Worm (Caenorhabditis elegans) whole organism, L4 larva: ENCODE data around the gene pho-6.

Experiments used
- F26F4.8 ChIP-seq: fragments of 200-800 bp; sonication (Bioruptor generic); conservative IDR thresholded peaks from 2 replicates; pipeline ENCODE4 v1.3.6; 2022; ENCODE audit warnings: missing genetic modification characterization, missing compliant biosample characterization
- F37D6.2 ChIP-seq: sonication (generic microtip); optimal IDR thresholded peaks from 2 replicates; lab custom pipeline; 2016; ENCODE audit warnings: mild to moderate bottlenecking, missing genetic modification characterization, missing compliant biosample characterization
- F49E8.2 ChIP-seq: sonication (generic microtip); optimal IDR thresholded peaks from 2 replicates; lab custom pipeline; 2016; ENCODE audit warnings: missing compliant biosample characterization, mild to moderate bottlenecking, missing genetic modification characterization, borderline replicate concordance
- T26A8.4 ChIP-seq: fragments of 200-800 bp; sonication (Bioruptor generic); IDR thresholded peaks from 2 replicates; pipeline ENCODE4 v1.3.6; 2022; ENCODE audit warnings: missing genetic modification characterization, missing compliant biosample characterization
- Y48G9A.11 ChIP-seq: fragments of 200-800 bp; sonication (Bioruptor generic); IDR thresholded peaks from 2 replicates; pipeline ENCODE4 v1.3.6; 2022; ENCODE audit warnings: missing genetic modification reagents, missing genetic modification characterization, missing compliant biosample characterization
- Y5F2A.4 ChIP-seq: fragments of 200-800 bp; sonication (Bioruptor generic); optimal IDR thresholded peaks from 2 replicates; lab custom pipeline; 2018; ENCODE audit warnings: mild to moderate bottlenecking, missing genetic modification characterization, missing compliant biosample characterization
- aha-1 ChIP-seq: fragments of 150-350 bp; peaks from one replicate; lab custom pipeline; 2014; ENCODE audit warnings: missing biosample characterization, missing genetic modification characterization
- ceh-28 ChIP-seq: fragments of 150-350 bp; optimal IDR thresholded peaks from 2 replicates; lab custom pipeline; 2014; ENCODE audit warnings: missing biosample characterization, missing genetic modification reagents, missing genetic modification characterization
- ceh-32 ChIP-seq: sonication (generic microtip); optimal IDR thresholded peaks from 2 replicates; lab custom pipeline; 2016; ENCODE audit warnings: mild to moderate bottlenecking, missing genetic modification characterization, missing compliant biosample characterization; ENCODE audit not compliant: poor library complexity
- ceh-44 ChIP-seq: fragments of 200-800 bp; sonication (Bioruptor generic); IDR thresholded peaks from 2 replicates; pipeline ENCODE4 v1.3.6; 2022; ENCODE audit warnings: missing genetic modification reagents, missing genetic modification characterization, missing compliant biosample characterization
- daf-16 ChIP-seq, 3 experiments: sonication (generic microtip); optimal IDR thresholded peaks; 2 replicates each; lab custom pipeline; 2016 to 2017; ENCODE audit warnings: missing genetic modification characterization in 3 of 3, missing genetic modification reagents in 3 of 3, mild to moderate bottlenecking in 2 of 3, missing compliant biosample characterization in 2 of 3, missing biosample characterization in 1 of 3, moderate library complexity in 1 of 3
- daf-8 ChIP-seq: fragments of 200-800 bp; sonication (Bioruptor generic); IDR thresholded peaks from 2 replicates; pipeline ENCODE4 v1.3.6; 2022; ENCODE audit warnings: missing genetic modification characterization, missing compliant biosample characterization
- dmd-6 ChIP-seq: fragments of 200-800 bp; sonication (Bioruptor generic); IDR thresholded peaks from 2 replicates; pipeline ENCODE4 v1.3.6; 2022; ENCODE audit warnings: missing genetic modification reagents, missing genetic modification characterization, missing compliant biosample characterization
- fos-1 ChIP-seq: fragments of 150-350 bp; optimal IDR thresholded peaks from 2 replicates; lab custom pipeline; 2014; ENCODE audit warnings: missing biosample characterization, missing genetic modification characterization
- gei-8 ChIP-seq: fragments of 200-800 bp; sonication (Bioruptor generic); optimal IDR thresholded peaks from 2 replicates; lab custom pipeline; 2018; ENCODE audit warnings: mild to moderate bottlenecking, missing genetic modification characterization, missing compliant biosample characterization
- hlh-11 ChIP-seq: fragments of 200-800 bp; sonication (Bioruptor generic); optimal IDR thresholded peaks from 2 replicates; lab custom pipeline; 2018; ENCODE audit warnings: mild to moderate bottlenecking, missing genetic modification characterization, missing compliant biosample characterization
- lin-13 ChIP-seq: fragments of 150-350 bp; optimal IDR thresholded peaks from 2 replicates; lab custom pipeline; 2014; ENCODE audit warnings: missing biosample characterization, missing genetic modification reagents, missing genetic modification characterization
- lin-39 ChIP-seq: fragments of 150-350 bp; optimal IDR thresholded peaks from 2 replicates; lab custom pipeline; 2014; ENCODE audit warnings: missing biosample characterization, missing genetic modification reagents, missing genetic modification characterization
- madf-9 ChIP-seq: fragments of 200-800 bp; sonication (Bioruptor generic); conservative IDR thresholded peaks from 2 replicates; pipeline ENCODE4 v1.3.6; 2022; ENCODE audit warnings: missing genetic modification reagents, missing genetic modification characterization, missing compliant biosample characterization
- mdl-1 ChIP-seq, 2 experiments: fragments of 150-350 bp in 1 of 2; sonication (generic microtip) in 1 of 2; optimal IDR thresholded peaks; 2 replicates each; lab custom pipeline; 2014 to 2017; ENCODE audit warnings: missing biosample characterization in 2 of 2, missing genetic modification characterization in 2 of 2
- mdt-29 ChIP-seq: fragments of 200-800 bp; sonication (Bioruptor generic); IDR thresholded peaks from 2 replicates; pipeline ENCODE4 v1.3.6; 2022; ENCODE audit warnings: missing genetic modification reagents, missing genetic modification characterization, missing compliant biosample characterization
- mes-2 ChIP-seq: sonication (generic microtip); optimal IDR thresholded peaks from 2 replicates; lab custom pipeline; 2016; ENCODE audit warnings: missing genotype, mild to moderate bottlenecking, missing genetic modification characterization, missing compliant biosample characterization; ENCODE audit not compliant: poor library complexity, severe bottlenecking
- nhr-10 ChIP-seq: fragments of 150-350 bp; optimal IDR thresholded peaks from 2 replicates; lab custom pipeline; 2014; ENCODE audit warnings: missing biosample characterization, missing genetic modification characterization
- nhr-111 ChIP-seq: fragments of 200-800 bp; sonication (Bioruptor generic); optimal IDR thresholded peaks from 2 replicates; lab custom pipeline; 2018; ENCODE audit warnings: mild to moderate bottlenecking, missing genetic modification characterization, missing compliant biosample characterization
- nhr-28 ChIP-seq: fragments of 150-350 bp; optimal IDR thresholded peaks from 2 replicates; lab custom pipeline; 2014; ENCODE audit warnings: missing biosample characterization, missing genetic modification characterization
- nhr-42 ChIP-seq: fragments of 200-800 bp; sonication (Bioruptor generic); IDR thresholded peaks from 2 replicates; pipeline ENCODE4 v1.3.6; 2022; ENCODE audit warnings: missing genetic modification characterization, missing compliant biosample characterization
- pha-4 ChIP-seq, 2 experiments: fragments of 150-350 bp in 1 of 2; fragments of 200-800 bp in 1 of 2; sonication (Bioruptor generic) in 1 of 2; IDR thresholded peaks in 1 of 2; optimal IDR thresholded peaks in 1 of 2; 2 replicates each; pipeline versions ENCODE4 v1.3.6 to Lab custom; 2014 to 2022; ENCODE audit warnings: missing genetic modification characterization in 2 of 2, missing genetic modification reagents in 2 of 2, missing biosample characterization in 1 of 2, missing compliant biosample characterization in 1 of 2
- pqm-1 ChIP-seq: sonication (generic microtip); optimal IDR thresholded peaks from 2 replicates; lab custom pipeline; 2017; ENCODE audit warnings: missing biosample characterization, missing genetic modification characterization
- saeg-2 ChIP-seq: fragments of 200-800 bp; sonication (Bioruptor generic); IDR thresholded peaks from 2 replicates; pipeline ENCODE4 v1.3.6; 2022; ENCODE audit warnings: missing genetic modification reagents, missing genetic modification characterization, missing compliant biosample characterization
- snpc-4 ChIP-seq: fragments of 150-350 bp; optimal IDR thresholded peaks from 2 replicates; lab custom pipeline; 2014; ENCODE audit warnings: missing biosample characterization, missing genetic modification characterization
- unc-39 ChIP-seq: sonication (generic microtip); optimal IDR thresholded peaks from 2 replicates; lab custom pipeline; 2017; ENCODE audit warnings: missing biosample characterization, missing genetic modification characterization
- unc-62 ChIP-seq, 3 experiments: fragments of 150-350 bp in 1 of 3; sonication (generic microtip); optimal IDR thresholded peaks in 2 of 3; peaks in 1 of 3; 1 replicate in 1 of 3; 2 replicates in 2 of 3; lab custom pipeline; 2014 to 2017; ENCODE audit warnings: missing biosample characterization in 3 of 3, missing genetic modification characterization in 3 of 3, missing genetic modification reagents in 3 of 3, missing genotype in 1 of 3
- zip-2 ChIP-seq: fragments of 150-350 bp; optimal IDR thresholded peaks from 2 replicates; lab custom pipeline; 2014; ENCODE audit warnings: missing biosample characterization, missing genetic modification characterization

Gene pho-6

ce11 chrV:8401267-8401666, 7.0 kb upstream of the pho-6 start:
- TF ChIP-seq lin-39 (tag; lab: Kevin White, UChicago) (no peak), nhr-28 (peak; percentile 52), nhr-10 (tag; lab: Kevin White, UChicago) (no peak), F49E8.2 (tag; lab: Kevin White, UChicago) (no peak), unc-62 (GFP tag; optimal IDR thresholded peaks at IDR 0.05 in 1 of 2; lab: Kevin White, UChicago) (peak in 1 of 2 experiments; percentile 45), unc-62 (tag; optimal IDR thresholded peaks at IDR 0.05; lab: Kevin White, UChicago) (no peak), F26F4.8 (GFP tag; lab: Robert Waterston, UW) (no peak)

ce11 chrV:8400808-8401207, 6.6 kb upstream of the pho-6 start:
- TF ChIP-seq aha-1 (tag; lab: Kevin White, UChicago): peak; percentile 92
- TF ChIP-seq nhr-111 (GFP tag; lab: Kevin White, UChicago): no peak

ce11 chrV:8389307-8389706, 5.0 kb downstream of the pho-6 start:
- TF ChIP-seq zip-2 (tag; lab: Kevin White, UChicago) (no peak), aha-1 (tag; lab: Kevin White, UChicago) (peak; percentile 95), nhr-42 (GFP tag; lab: Robert Waterston, UW) (no peak)
- TF ChIP-seq, all 104 proteins: peak for 1

DNA sequence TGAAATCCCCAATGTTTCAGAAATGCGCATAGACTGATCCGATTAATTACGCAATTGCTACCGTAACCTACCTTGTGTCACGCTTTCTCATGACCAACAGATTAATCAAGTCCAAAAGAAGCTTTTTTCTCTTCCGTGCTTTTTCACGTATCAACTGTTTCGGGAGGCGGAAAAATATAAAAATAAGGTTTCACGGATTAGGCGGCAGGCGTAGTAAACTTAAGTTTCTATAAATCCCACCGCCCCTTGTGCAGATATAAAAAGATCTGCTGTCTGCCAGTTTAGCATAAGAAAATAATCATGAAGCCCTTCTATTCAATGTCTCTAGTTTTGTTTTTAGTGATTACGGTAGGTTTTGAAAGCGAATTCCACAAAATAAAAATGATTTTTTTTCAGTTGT, 7.2 kb downstream of the pho-6 start, which contains the start of gene gcy-7:
gcy-7 (plus strand) TSS at position 301 of the 400 bp plus-strand sequence.
- TF ChIP-seq F37D6.2 (tag; lab: Kevin White, UChicago): no peak
- peak in 1 of 2 experiments; percentile 58 for TF ChIP-seq unc-62 (GFP tag; optimal IDR thresholded peaks at IDR 0.05 in 1 of 2; lab: Kevin White, UChicago)
- no peak for TF ChIP-seq unc-62 (tag; optimal IDR thresholded peaks at IDR 0.05; lab: Kevin White, UChicago)
- no peak for TF ChIP-seq mdl-1 (tag; optimal IDR thresholded peaks at IDR 0.05; lab: Kevin White, UChicago)
- no peak for TF ChIP-seq ceh-44 (GFP tag; lab: Robert Waterston, UW)
- TF ChIP-seq madf-9 (GFP tag; lab: Robert Waterston, UW): no peak
- TF ChIP-seq Y5F2A.4: no peak
- TF ChIP-seq snpc-4: no peak
- TF ChIP-seq mes-2 (tag; lab: Kevin White, UChicago): no peak

ce11 chrV:8385879-8386530, 8.3 kb downstream of the pho-6 start, which contains the start of gene hsp-17:
Gene hsp-17 (minus strand): TSS chrV:8385929.
- TF ChIP-seq saeg-2: no peak
- no peak for TF ChIP-seq T26A8.4
- no peak for TF ChIP-seq aha-1 (tag; lab: Kevin White, UChicago)
- no peak for TF ChIP-seq unc-39 (tag; lab: Kevin White, UChicago)
- TF ChIP-seq pha-4 (GFP tag; IDR thresholded peaks at IDR 0.05; lab: Robert Waterston, UW): no peak
- TF ChIP-seq pha-4 (tag; optimal IDR thresholded peaks at IDR 0.05; lab: Kevin White, UChicago): peak; percentile 52
- no peak for TF ChIP-seq lin-13 (GFP tag; lab: Kevin White, UChicago)
- no peak for TF ChIP-seq daf-16 (GFP tag; optimal IDR thresholded peaks at IDR 0.05; lab: Kevin White, UChicago)
- peak; percentile 68 for TF ChIP-seq daf-16 (tag; optimal IDR thresholded peaks at IDR 0.05; lab: Kevin White, UChicago)
- TF ChIP-seq Y48G9A.11 (GFP tag; lab: Robert Waterston, UW): no peak
- TF ChIP-seq dmd-6: peak; percentile 27; the same call in 1 of the 2 replicates
- TF ChIP-seq mdt-29 (GFP tag; lab: Robert Waterston, UW): no peak
- no peak for TF ChIP-seq ceh-32 (tag; lab: Kevin White, UChicago)
- TF ChIP-seq daf-8 (GFP tag; lab: Robert Waterston, UW): no peak
- TF ChIP-seq ceh-28: no peak
- peak; percentile 24 for TF ChIP-seq hlh-11 (tag; lab: Kevin White, UChicago)
- TF ChIP-seq pqm-1 (tag; lab: Kevin White, UChicago): peak; percentile 16
- TF ChIP-seq nhr-111 (GFP tag; lab: Kevin White, UChicago): no peak
- TF ChIP-seq nhr-28: peak; percentile 15
- no peak for TF ChIP-seq F37D6.2 (tag; lab: Kevin White, UChicago)
- TF ChIP-seq gei-8: no peak
- no peak for TF ChIP-seq fos-1 (tag; lab: Kevin White, UChicago)
